Worm (Caenorhabditis elegans): ENCODE data around the gene clec-203.

clec-203 gene

DNA sequence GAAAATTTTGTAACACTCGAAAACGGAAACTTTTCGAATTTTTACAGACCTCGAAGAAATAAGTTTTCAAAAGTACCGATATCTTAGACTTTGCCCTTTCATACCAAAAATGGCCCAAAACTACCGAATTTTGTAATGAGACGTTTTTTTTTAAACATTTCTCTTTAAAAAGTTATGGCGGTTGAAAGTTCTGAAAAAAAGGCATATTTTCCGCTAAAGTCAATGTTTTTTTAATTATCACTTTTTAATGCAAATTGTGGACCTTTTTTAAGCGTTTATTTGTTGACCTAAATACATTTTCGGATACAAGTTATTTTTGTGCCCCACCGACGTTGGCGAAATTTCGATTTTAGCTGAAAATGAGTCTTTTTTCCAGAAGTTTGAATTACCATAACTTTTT is 14.5 kb downstream of the clec-203 start:
- TF ChIP-seq nhr-71 (tag; optimal IDR thresholded peaks at IDR 0.05) (no peak), mdl-1 (tag; optimal IDR thresholded peaks at IDR 0.05) (no peak), sox-4 (tag; optimal IDR thresholded peaks at IDR 0.05) (no peak), ceh-8 (GFP tag; optimal IDR thresholded peaks at IDR 0.05) (no peak), ama-1 (optimal IDR thresholded peaks at IDR 0.05) (no peak), ceh-63 (GFP tag; optimal IDR thresholded peaks at IDR 0.05) (no peak), ets-5 (GFP tag; IDR thresholded peaks at IDR 0.05) (no peak)

DNA sequence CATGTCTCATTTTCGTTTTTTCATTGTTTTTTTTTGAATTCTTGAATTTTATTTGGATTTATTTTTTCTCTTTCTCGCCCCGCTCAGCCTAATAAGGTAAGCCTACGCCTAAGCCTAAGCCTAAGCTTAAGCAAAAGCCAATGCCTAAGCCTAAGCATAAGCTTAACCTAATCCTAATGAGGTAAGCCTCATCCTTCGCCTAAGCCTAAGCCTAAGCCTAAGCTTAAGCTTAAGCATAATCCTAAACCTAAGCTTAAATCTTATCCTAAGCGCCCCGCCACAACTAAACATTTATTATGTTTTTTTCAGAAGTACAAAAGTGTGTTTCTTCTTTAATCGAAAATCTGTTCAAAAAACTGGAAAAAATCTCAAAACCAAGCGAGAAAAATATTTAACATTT is 24.1 kb downstream of the clec-203 start:
- TF ChIP-seq efl-1 (optimal IDR thresholded peaks at IDR 0.05) (no peak), efl-1 (GFP tag; optimal IDR thresholded peaks at IDR 0.05 in 1 of 2) (peak in 1 of 2 experiments; percentile 38), ceh-88 (GFP tag; IDR thresholded peaks at IDR 0.05) (no peak)

DNA sequence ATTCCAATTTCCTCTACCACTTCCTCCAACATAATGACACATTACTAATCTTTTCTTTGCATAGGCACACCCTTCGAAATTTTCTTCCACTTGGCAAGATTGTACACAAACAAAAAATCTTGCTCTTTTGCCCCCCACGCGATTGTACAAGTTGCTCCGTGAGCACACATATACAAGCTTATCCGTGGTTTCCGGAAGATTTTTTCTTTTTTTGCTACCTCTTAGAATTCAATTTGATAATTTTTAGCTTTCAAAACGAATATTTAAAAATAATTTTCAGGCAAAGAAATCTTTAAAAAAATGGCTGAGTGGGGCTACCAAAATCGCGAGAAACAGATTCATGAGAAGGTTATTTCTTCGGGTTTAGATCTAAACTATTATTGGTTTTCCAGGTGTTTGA is 24.6 kb downstream of the clec-203 start, which contains the start of gene Y50D4B.1:
Gene Y50D4B.1 (plus strand): TSS at position 301 of the 400 bp plus-strand sequence.
- TF ChIP-seq unc-98 (GFP tag; IDR thresholded peaks at IDR 0.05) (no peak), pqm-1 (tag; optimal IDR thresholded peaks at IDR 0.05) (no peak), ets-5 (GFP tag; IDR thresholded peaks at IDR 0.05) (no peak), swsn-7 (tag; optimal IDR thresholded peaks at IDR 0.05) (no peak), nhr-71 (tag; optimal IDR thresholded peaks at IDR 0.05) (no peak), unc-86 (tag; optimal IDR thresholded peaks at IDR 0.05) (no peak), mdl-1 (tag; optimal IDR thresholded peaks at IDR 0.05) (no peak), egl-27 (tag; optimal IDR thresholded peaks at IDR 0.05) (no peak), sox-4 (tag; optimal IDR thresholded peaks at IDR 0.05) (no peak), nhr-90 (tag; optimal IDR thresholded peaks at IDR 0.05; ENCODE audit: poor library complexity) (no peak), lir-3 (tag; optimal IDR thresholded peaks at IDR 0.05; ENCODE audit: poor library complexity) (no peak), nhr-20 (tag; optimal IDR thresholded peaks at IDR 0.05) (no peak)

DNA sequence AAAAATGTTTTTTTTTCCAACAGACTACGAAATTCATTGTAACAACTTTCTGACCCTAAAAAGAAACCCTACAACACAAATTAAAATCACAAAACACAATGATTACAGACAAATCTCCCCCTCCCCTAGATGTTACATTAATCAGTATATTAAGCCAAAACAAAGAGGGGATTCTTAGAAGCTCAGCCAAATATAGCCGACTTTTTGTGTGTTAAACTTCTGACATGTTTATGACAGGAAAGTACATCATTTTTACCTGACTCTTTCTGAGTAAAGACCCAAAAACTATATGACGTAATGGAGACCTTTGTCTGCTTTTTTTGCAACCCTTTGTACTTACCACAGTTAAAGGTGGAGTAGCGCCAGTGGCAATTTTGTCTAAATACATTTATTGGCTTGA is 32.0 kb downstream of the clec-203 start:
- no peak for TF ChIP-seq unc-62 (GFP tag; optimal IDR thresholded peaks at IDR 0.05)
- TF ChIP-seq nhr-28 (tag; optimal IDR thresholded peaks at IDR 0.05), result no peak
- TF ChIP-seq ceh-90 (tag; optimal IDR thresholded peaks at IDR 0.05), result no peak
- peak; percentile 70 for TF ChIP-seq fkh-8 (tag; optimal IDR thresholded peaks at IDR 0.05)
- TF ChIP-seq ceh-88 (GFP tag; IDR thresholded peaks at IDR 0.05), result no peak
- no peak for TF ChIP-seq F16B12.6 (tag; optimal IDR thresholded peaks at IDR 0.05)
- TF ChIP-seq nhr-237 (tag; optimal IDR thresholded peaks at IDR 0.05), result no peak
- TF ChIP-seq nhr-85 (tag), result peak; percentile 1
- no peak for TF ChIP-seq egl-27 (tag; optimal IDR thresholded peaks at IDR 0.05)
- TF ChIP-seq sox-4 (tag; optimal IDR thresholded peaks at IDR 0.05), result no peak
- no peak for TF ChIP-seq lin-15B (tag; optimal IDR thresholded peaks at IDR 0.05)
- TF ChIP-seq nhr-71 (tag; optimal IDR thresholded peaks at IDR 0.05), result peak; percentile 54
- TF ChIP-seq dsc-1 (tag; optimal IDR thresholded peaks at IDR 0.05), result peak; percentile 77
- TF ChIP-seq nhr-12 (tag; optimal IDR thresholded peaks at IDR 0.05), result no peak
- TF ChIP-seq isw-1 (GFP tag; IDR thresholded peaks at IDR 0.05), result no peak
- peak; percentile 42 for TF ChIP-seq nhr-47 (tag; optimal IDR thresholded peaks at IDR 0.05)

DNA sequence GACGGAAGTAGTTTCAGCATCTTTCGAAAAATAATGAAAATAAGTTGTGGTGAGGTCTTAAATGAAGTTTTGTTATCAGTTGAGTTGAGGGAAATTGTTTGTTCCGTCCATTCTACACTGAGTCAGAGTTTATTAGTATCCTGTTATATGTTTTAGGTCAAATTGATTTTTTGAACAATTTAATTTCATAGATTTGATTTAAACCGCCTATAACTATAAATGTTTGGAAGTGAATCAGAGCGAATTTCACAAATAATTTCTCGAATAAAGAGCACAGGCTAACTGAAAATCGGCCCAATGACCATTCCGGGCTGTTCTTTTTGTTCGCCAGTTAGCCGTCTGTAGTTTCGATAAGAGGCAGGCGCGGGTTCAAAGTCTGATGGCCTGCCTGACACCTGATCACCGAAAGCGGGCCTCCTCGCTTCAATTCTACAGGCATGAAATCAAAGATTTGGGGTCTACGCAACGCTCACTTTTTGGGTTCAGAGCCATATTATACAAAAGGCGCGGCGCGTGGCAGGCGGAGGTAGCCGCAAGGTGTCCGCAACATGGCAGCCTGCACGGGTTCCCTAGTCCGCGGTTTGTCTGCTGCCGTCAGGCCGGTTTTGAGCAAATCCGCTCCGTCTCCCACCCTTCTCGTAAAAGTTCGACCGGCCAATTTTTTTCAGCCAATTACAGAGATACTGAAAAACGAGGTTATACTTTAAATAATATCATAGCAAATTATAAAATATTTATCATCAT is 44.0 kb downstream of the clec-203 start, which contains the start of gene W07B8.4:
Gene W07B8.4 (minus strand): TSS at position 51 of the 744 bp plus-strand sequence.
- TF ChIP-seq nhr-11 (tag; optimal IDR thresholded peaks at IDR 0.05), result no peak
- TF ChIP-seq unc-62 (GFP tag; optimal IDR thresholded peaks at IDR 0.05), result no peak
- TF ChIP-seq nhr-76 (tag; optimal IDR thresholded peaks at IDR 0.05), result no peak
- no peak for TF ChIP-seq C34B4.2 (tag; optimal IDR thresholded peaks at IDR 0.05)
- no peak for TF ChIP-seq C04F5.9 (tag; optimal IDR thresholded peaks at IDR 0.05)
- no peak for TF ChIP-seq tbx-2 (tag; optimal IDR thresholded peaks at IDR 0.05)
- no peak for TF ChIP-seq jun-1 (tag; optimal IDR thresholded peaks at IDR 0.05)
- TF ChIP-seq fkh-8 (tag; optimal IDR thresholded peaks at IDR 0.05), result no peak
- TF ChIP-seq pax-3 (tag; optimal IDR thresholded peaks at IDR 0.05), result no peak
- TF ChIP-seq aly-2 (tag; optimal IDR thresholded peaks at IDR 0.05), result no peak
- TF ChIP-seq mef-2 (tag; optimal IDR thresholded peaks at IDR 0.05), result no peak
- TF ChIP-seq ztf-11 (tag; optimal IDR thresholded peaks at IDR 0.05), result no peak
- TF ChIP-seq snu-23 (GFP tag; optimal IDR thresholded peaks at IDR 0.05), result no peak
- no peak for TF ChIP-seq nhr-20 (tag; optimal IDR thresholded peaks at IDR 0.05)
- no peak for TF ChIP-seq hlh-4 (tag; optimal IDR thresholded peaks at IDR 0.05)
- no peak for TF ChIP-seq ets-5 (GFP tag; IDR thresholded peaks at IDR 0.05)
- TF ChIP-seq unc-98 (GFP tag; IDR thresholded peaks at IDR 0.05), result no peak
